Worm (Caenorhabditis elegans): ENCODE measurements around the gene K11H3.3.

The K11H3.3 gene

DNA sequence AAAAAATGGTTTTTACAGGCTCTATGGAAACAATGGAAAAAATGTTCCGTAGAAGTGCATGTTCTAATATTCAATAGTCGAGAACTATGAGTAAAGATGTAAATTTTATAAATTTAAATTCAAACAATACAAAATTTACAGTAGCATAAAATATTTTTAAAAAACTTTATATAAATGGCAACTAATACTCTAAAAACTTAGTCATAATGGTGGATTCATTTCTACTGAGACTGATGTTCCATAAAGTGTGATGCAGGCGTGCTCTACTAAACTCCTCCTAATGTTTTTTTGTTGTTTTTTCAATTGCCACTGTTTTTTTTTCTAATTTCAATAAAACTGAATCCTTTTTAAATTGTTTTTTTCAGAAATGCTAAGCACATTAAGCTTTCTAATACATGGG, 43.5 kb upstream of the K11H3.3 start, which contains the start of gene gtap-2 (continued):
- TF ChIP-seq unc-62 (GFP tag; optimal IDR thresholded peaks at IDR 0.05) (no peak), nhr-84 (tag; optimal IDR thresholded peaks at IDR 0.05) (no peak), sptf-1 (tag; optimal IDR thresholded peaks at IDR 0.05) (no peak), ceh-90 (tag; optimal IDR thresholded peaks at IDR 0.05) (peak; percentile 55), fos-1 (tag; optimal IDR thresholded peaks at IDR 0.05) (no peak), efl-3 (GFP tag; optimal IDR thresholded peaks at IDR 0.05) (no peak), mab-9 (GFP tag; IDR thresholded peaks at IDR 0.05) (no peak), hpl-2 (GFP tag; optimal IDR thresholded peaks at IDR 0.05) (no peak), ama-1 (optimal IDR thresholded peaks at IDR 0.05) (no peak), nhr-28 (tag; optimal IDR thresholded peaks at IDR 0.05) (no peak), lir-3 (tag; optimal IDR thresholded peaks at IDR 0.05; ENCODE audit: poor library complexity) (peak; percentile 25), ces-1 (GFP tag; optimal IDR thresholded peaks at IDR 0.05) (no peak), nhr-12 (tag; optimal IDR thresholded peaks at IDR 0.05) (no peak), C34B4.2 (tag; optimal IDR thresholded peaks at IDR 0.05) (no peak)

DNA sequence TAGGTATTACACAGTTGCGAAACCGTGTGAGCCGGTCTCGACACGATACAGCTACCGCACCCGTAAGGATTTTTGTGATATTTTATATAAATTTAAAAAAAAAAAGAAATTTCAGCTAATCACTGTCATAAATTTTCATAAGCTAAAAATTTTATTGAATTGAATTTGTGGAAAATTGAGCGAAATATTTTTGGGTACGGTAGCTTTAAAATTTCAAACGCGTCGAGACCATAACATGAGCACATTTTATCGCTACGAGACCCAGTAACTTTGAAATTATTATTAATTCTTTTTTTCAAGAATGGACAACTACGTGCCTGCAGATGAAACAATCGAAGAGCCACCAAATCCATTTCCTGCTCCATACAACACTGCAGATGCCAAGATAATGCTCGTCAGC, 38.5 kb upstream of the K11H3.3 start, which contains the start of gene ZK632.14:
Gene ZK632.14 (plus strand): TSS at position 301 of the 400 bp plus-strand sequence.
- TF ChIP-seq pqm-1 (tag; optimal IDR thresholded peaks at IDR 0.05) (no peak), lin-14 (GFP tag; optimal IDR thresholded peaks at IDR 0.05) (no peak), nhr-71 (tag; optimal IDR thresholded peaks at IDR 0.05) (no peak), nhr-12 (tag; optimal IDR thresholded peaks at IDR 0.05) (no peak), nhr-90 (tag; optimal IDR thresholded peaks at IDR 0.05; ENCODE audit: poor library complexity) (no peak), jun-1 (tag; optimal IDR thresholded peaks at IDR 0.05) (no peak), ceh-8 (GFP tag; optimal IDR thresholded peaks at IDR 0.05) (no peak), hlh-17 (GFP tag; optimal IDR thresholded peaks at IDR 0.05; ENCODE audit: borderline replicate concordance) (no peak), zip-4 (GFP tag; optimal IDR thresholded peaks at IDR 0.05) (no peak), ama-1 (optimal IDR thresholded peaks at IDR 0.05) (no peak), alr-1 (tag; optimal IDR thresholded peaks at IDR 0.05; ENCODE audit: borderline replicate concordance) (no peak), egl-13 (tag; optimal IDR thresholded peaks at IDR 0.05) (no peak), ztf-11 (tag; optimal IDR thresholded peaks at IDR 0.05) (no peak), lir-3 (tag; optimal IDR thresholded peaks at IDR 0.05; ENCODE audit: poor library complexity) (no peak), swsn-7 (tag; optimal IDR thresholded peaks at IDR 0.05) (no peak), C16A3.4 (tag; optimal IDR thresholded peaks at IDR 0.05) (no peak), mdl-1 (tag; optimal IDR thresholded peaks at IDR 0.05) (no peak)

DNA sequence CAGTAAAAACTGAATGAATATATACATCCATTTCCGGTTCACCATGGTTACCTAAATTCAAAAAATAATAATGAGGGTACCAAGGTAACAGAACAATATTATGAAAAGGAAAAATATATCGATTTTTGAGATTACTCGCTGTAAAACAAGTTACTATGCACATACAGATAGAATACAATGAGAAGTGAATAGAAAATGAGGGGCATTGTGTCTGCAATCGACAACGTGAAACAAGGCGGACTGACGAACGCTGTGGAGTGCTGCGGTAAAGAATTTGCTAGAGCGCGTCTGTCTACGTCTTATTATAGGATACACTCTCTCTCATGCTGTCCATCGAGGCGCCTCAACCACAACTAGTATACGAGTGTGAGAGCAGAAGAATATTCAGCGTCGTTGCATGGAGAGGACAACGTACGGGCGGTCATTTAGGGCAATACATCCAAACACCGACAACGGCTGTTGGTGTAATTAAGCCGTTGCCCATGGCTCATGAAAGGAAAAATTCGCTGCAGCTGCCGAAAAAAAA, 34.5 kb upstream of the K11H3.3 start, which contains the start of gene cnx-1:
Gene cnx-1 (minus strand): TSS at position 51 of the 526 bp plus-strand sequence.
- TF ChIP-seq lin-14 (GFP tag; optimal IDR thresholded peaks at IDR 0.05) (peak; percentile 76), pax-3 (tag; optimal IDR thresholded peaks at IDR 0.05) (no peak), vab-15 (tag; optimal IDR thresholded peaks at IDR 0.05) (no peak), tbx-2 (tag; optimal IDR thresholded peaks at IDR 0.05) (no peak), jun-1 (tag; optimal IDR thresholded peaks at IDR 0.05) (no peak), ztf-11 (tag; optimal IDR thresholded peaks at IDR 0.05) (no peak), nhr-237 (tag; optimal IDR thresholded peaks at IDR 0.05) (no peak), C34B4.2 (tag; optimal IDR thresholded peaks at IDR 0.05) (no peak), snu-23 (GFP tag; optimal IDR thresholded peaks at IDR 0.05) (peak; percentile 39), unc-62 (GFP tag; optimal IDR thresholded peaks at IDR 0.05) (no peak), lin-35 (GFP tag; optimal IDR thresholded peaks at IDR 0.05) (peak; percentile 6 to 42), egl-13 (tag; optimal IDR thresholded peaks at IDR 0.05) (no peak), nhr-76 (tag; optimal IDR thresholded peaks at IDR 0.05) (no peak), mdl-1 (tag; optimal IDR thresholded peaks at IDR 0.05) (no peak), elt-2 (tag; optimal IDR thresholded peaks at IDR 0.05) (no peak), lin-15B (tag; optimal IDR thresholded peaks at IDR 0.05) (no peak), efl-3 (GFP tag; optimal IDR thresholded peaks at IDR 0.05) (no peak), swsn-7 (tag; optimal IDR thresholded peaks at IDR 0.05) (no peak), nhr-77 (tag; optimal IDR thresholded peaks at IDR 0.05) (no peak), fkh-8 (tag; optimal IDR thresholded peaks at IDR 0.05) (peak; percentile 36), F16B12.6 (tag; optimal IDR thresholded peaks at IDR 0.05) (peak; percentile 49), alr-1 (tag; optimal IDR thresholded peaks at IDR 0.05; ENCODE audit: borderline replicate concordance) (no peak), ceh-88 (GFP tag; IDR thresholded peaks at IDR 0.05) (no peak), unc-86 (tag; optimal IDR thresholded peaks at IDR 0.05) (no peak), nhr-84 (tag; optimal IDR thresholded peaks at IDR 0.05) (no peak), sptf-1 (tag; optimal IDR thresholded peaks at IDR 0.05) (no peak), ztf-4 (tag; optimal IDR thresholded peaks at IDR 0.05) (no peak), fos-1 (tag; optimal IDR thresholded peaks at IDR 0.05) (no peak), elt-3 (tag; optimal IDR thresholded peaks at IDR 0.05) (no peak), mef-2 (tag; optimal IDR thresholded peaks at IDR 0.05) (no peak), unc-98 (GFP tag; IDR thresholded peaks at IDR 0.05) (no peak), unc-30 (tag; optimal IDR thresholded peaks at IDR 0.05) (no peak)

All from whole organism, L1 larva.